Fruit fly (Drosophila melanogaster) whole organism, embryonic: ENCODE data around the gene aph-1.

Experiments
- ATbp ChIP-seq: fragments of 200-800 bp; sonication (Bioruptor generic); optimal IDR thresholded peaks from 2 replicates; lab custom pipeline; 2017; ENCODE audit warnings: missing biosample characterization, mild to moderate bottlenecking, missing genetic modification characterization, missing genetic modification reagents
- CG10431 ChIP-seq: fragments of 200-800 bp; sonication (Bioruptor generic); optimal IDR thresholded peaks from 3 replicates; lab custom pipeline; 2018; ENCODE audit warnings: missing biosample characterization, mild to moderate bottlenecking, missing genetic modification characterization
- CG11093 ChIP-seq: fragments of 200-800 bp; sonication (Bioruptor generic); IDR thresholded peaks from 3 replicates; pipeline ENCODE4 v1.3.6; 2022; ENCODE audit warnings: missing biosample characterization, missing genetic modification characterization
- CG11247 ChIP-seq: fragments of 200-800 bp; sonication (Bioruptor generic); IDR thresholded peaks from 2 replicates; pipeline ENCODE4 v1.3.6; 2022; ENCODE audit warnings: missing biosample characterization, missing genetic modification characterization
- CG11456 ChIP-seq: fragments of 200-800 bp; sonication (Bioruptor generic); IDR thresholded peaks from 3 replicates; pipeline ENCODE4 v1.3.6; 2022; ENCODE audit warnings: missing biosample characterization, missing genetic modification characterization
- CG11723 ChIP-seq: fragments of 200-800 bp; sonication (Bioruptor generic); optimal IDR thresholded peaks from 2 replicates; lab custom pipeline; 2017; ENCODE audit warnings: missing biosample characterization, mild to moderate bottlenecking, missing genetic modification characterization
- CG12744 ChIP-seq: fragments of 200-800 bp; sonication (Bioruptor generic); optimal IDR thresholded peaks from 2 replicates; lab custom pipeline; 2016; ENCODE audit warnings: missing biosample characterization, missing genetic modification characterization
- CG17912 ChIP-seq: fragments of 200-800 bp; sonication (Bioruptor generic); optimal IDR thresholded peaks from 2 replicates; lab custom pipeline; 2018; ENCODE audit warnings: missing biosample characterization, mild to moderate bottlenecking, missing genetic modification characterization
- CG18476 ChIP-seq: fragments of 200-800 bp; sonication (Bioruptor generic); optimal IDR thresholded peaks from 2 replicates; lab custom pipeline; 2016; ENCODE audit warnings: missing biosample characterization, mild to moderate bottlenecking, missing genetic modification characterization
- CG18619 ChIP-seq: fragments of 200-800 bp; sonication (Bioruptor generic); optimal IDR thresholded peaks from 3 replicates; lab custom pipeline; 2017; ENCODE audit warnings: missing biosample characterization, mild to moderate bottlenecking, missing genetic modification characterization
- CG2120 ChIP-seq: fragments of 200-800 bp; sonication (Bioruptor generic); optimal IDR thresholded peaks from 3 replicates; lab custom pipeline; 2016; ENCODE audit warnings: missing biosample characterization, missing genetic modification characterization
- CG34422 ChIP-seq: fragments of 200-800 bp; sonication (Bioruptor generic); IDR thresholded peaks from 3 replicates; pipeline ENCODE4 v1.3.6; 2022; ENCODE audit warnings: missing biosample characterization, missing genetic modification characterization
- CG3995 ChIP-seq: fragments of 200-800 bp; sonication (Bioruptor generic); optimal IDR thresholded peaks from 3 replicates; lab custom pipeline; 2016; ENCODE audit warnings: missing biosample characterization, missing genetic modification characterization
- CG4730 ChIP-seq: fragments of 200-800 bp; sonication (Bioruptor generic); IDR thresholded peaks from 2 replicates; pipeline ENCODE4 v1.3.6; 2022; ENCODE audit warnings: missing biosample characterization, missing genetic modification characterization
- CG4820 ChIP-seq: fragments of 200-800 bp; sonication (Bioruptor generic); optimal IDR thresholded peaks from 3 replicates; lab custom pipeline; 2016; ENCODE audit warnings: missing biosample characterization, missing genetic modification characterization
- CG5953 ChIP-seq: fragments of 200-800 bp; sonication (Bioruptor generic); IDR thresholded peaks from 2 replicates; pipeline ENCODE4 v1.3.6; 2022; ENCODE audit warnings: missing biosample characterization, missing genetic modification characterization
- CG8290 ChIP-seq, 3 experiments: fragments of 200-800 bp; sonication (Bioruptor generic); optimal IDR thresholded peaks; 2 replicates each; lab custom pipeline; 2016 to 2019; ENCODE audit warnings: missing biosample characterization in 3 of 3, missing genetic modification characterization in 3 of 3, mild to moderate bottlenecking in 2 of 3, moderate library complexity in 1 of 3
- CG8359 ChIP-seq: fragments of 200-800 bp; sonication (Bioruptor generic); optimal IDR thresholded peaks from 2 replicates; lab custom pipeline; 2017; ENCODE audit warnings: missing biosample characterization, mild to moderate bottlenecking, missing genetic modification characterization, borderline replicate concordance
- CG8478 ChIP-seq: fragments of >200 bp; optimal IDR thresholded peaks from 2 replicates; lab custom pipeline; 2018
- CG9437 ChIP-seq: fragments of 200-800 bp; sonication (Bioruptor generic); optimal IDR thresholded peaks from 2 replicates; lab custom pipeline; 2018; ENCODE audit warnings: missing biosample characterization, mild to moderate bottlenecking, missing genetic modification characterization
- CG9876 ChIP-seq: fragments of 200-800 bp; sonication (Bioruptor generic); optimal IDR thresholded peaks from 2 replicates; lab custom pipeline; 2016; ENCODE audit warnings: missing biosample characterization, missing genetic modification characterization
- D19A ChIP-seq: fragments of 200-800 bp; optimal IDR thresholded peaks from 3 replicates; lab custom pipeline; 2019; ENCODE audit warnings: missing biosample characterization, mild to moderate bottlenecking, missing genetic modification characterization, moderate library complexity
- D19B ChIP-seq: fragments of 200-800 bp; sonication (Bioruptor generic); optimal IDR thresholded peaks from 2 replicates; lab custom pipeline; 2017; ENCODE audit warnings: missing biosample characterization, mild to moderate bottlenecking, missing genetic modification characterization
- E2f1 ChIP-seq: fragments of 200-800 bp; sonication (Bioruptor generic); IDR thresholded peaks from 2 replicates; pipeline ENCODE4 v1.3.6; 2022; ENCODE audit warnings: missing biosample characterization, missing genetic modification characterization
- Ets65A ChIP-seq: fragments of 200-800 bp; sonication (Bioruptor generic); peaks from one replicate; lab custom pipeline; 2016; ENCODE audit warnings: missing biosample characterization, missing genetic modification characterization
- Lpt ChIP-seq: fragments of >200 bp; optimal IDR thresholded peaks from 2 replicates; lab custom pipeline; 2018; ENCODE audit warnings: missing biosample characterization, missing genetic modification characterization
- TFAM ChIP-seq: fragments of 200-800 bp; sonication (Bioruptor generic); optimal IDR thresholded peaks from 2 replicates; lab custom pipeline; 2017; ENCODE audit warnings: missing biosample characterization, missing genetic modification characterization, inconsistent platforms
- Usf ChIP-seq: fragments of 200-800 bp; sonication (Bioruptor generic); optimal IDR thresholded peaks from 2 replicates; lab custom pipeline; 2017; ENCODE audit warnings: missing genotype, missing biosample characterization, missing genetic modification characterization
- YL-1 ChIP-seq: fragments of 200-800 bp; sonication (Bioruptor generic); optimal IDR thresholded peaks from 3 replicates; lab custom pipeline; 2017; ENCODE audit warnings: missing biosample characterization, mild to moderate bottlenecking, missing genetic modification characterization
- amos ChIP-seq: fragments of 200-800 bp; sonication (Bioruptor generic); IDR thresholded peaks from 2 replicates; pipeline ENCODE4 v1.3.6; 2022; ENCODE audit warnings: missing biosample characterization, missing genetic modification characterization; ENCODE audit not compliant: partially characterized antibody
- az2 ChIP-seq: fragments of 200-800 bp; sonication (Bioruptor generic); optimal IDR thresholded peaks from 3 replicates; lab custom pipeline; 2016; ENCODE audit warnings: missing biosample characterization, missing genetic modification characterization
- caup ChIP-seq: fragments of 200-800 bp; sonication (Bioruptor generic); optimal IDR thresholded peaks from 3 replicates; lab custom pipeline; 2017; ENCODE audit warnings: missing biosample characterization, mild to moderate bottlenecking, missing genetic modification characterization, moderate library complexity; ENCODE audit not compliant: severe bottlenecking
- chif ChIP-seq, 2 experiments: fragments of 200-800 bp; sonication (Bioruptor generic); optimal IDR thresholded peaks; 3 replicates each; lab custom pipeline; 2016; ENCODE audit warnings: missing biosample characterization in 2 of 2, missing genetic modification characterization in 2 of 2
- crc ChIP-seq: fragments of 200-800 bp; sonication (Bioruptor generic); optimal IDR thresholded peaks from 2 replicates; lab custom pipeline; 2016; ENCODE audit warnings: missing biosample characterization, missing genetic modification characterization
- croc ChIP-seq: fragments of 200-800 bp; sonication (Bioruptor generic); conservative IDR thresholded peaks from 3 replicates; pipeline ENCODE4 v1.3.6; 2022; ENCODE audit warnings: missing biosample characterization, missing genetic modification characterization
- dan ChIP-seq: fragments of 200-800 bp; sonication (Bioruptor generic); IDR thresholded peaks from 2 replicates; pipeline ENCODE4 v1.3.6; 2022; ENCODE audit warnings: missing biosample characterization, missing genetic modification characterization
- disco-r ChIP-seq: fragments of 200-800 bp; sonication (Bioruptor generic); optimal IDR thresholded peaks from 2 replicates; lab custom pipeline; 2016; ENCODE audit warnings: missing biosample characterization, missing genetic modification characterization
- gce ChIP-seq: fragments of 200-800 bp; sonication (Bioruptor generic); IDR thresholded peaks from 3 replicates; pipeline ENCODE4 v1.3.6; 2022; ENCODE audit warnings: missing biosample characterization, missing genetic modification characterization
- ham ChIP-seq: fragments of 200-800 bp; sonication (Bioruptor generic); IDR thresholded peaks from 2 replicates; pipeline ENCODE4 v1.3.6; 2022; ENCODE audit warnings: missing biosample characterization, missing genetic modification characterization
- ken ChIP-seq: fragments of 200-800 bp; sonication (Bioruptor generic); IDR thresholded peaks from 3 replicates; pipeline ENCODE4 v1.3.6; 2022; ENCODE audit warnings: missing biosample characterization, missing genetic modification characterization
- lola ChIP-seq, 3 experiments: fragments of >200 bp in 2 of 3; fragments of 200-800 bp in 1 of 3; sonication (Bioruptor generic) in 1 of 3; optimal IDR thresholded peaks; 2 replicates each; lab custom pipeline; 2017 to 2019; ENCODE audit warnings: missing biosample characterization in 3 of 3, missing genetic modification characterization in 3 of 3, mild to moderate bottlenecking in 1 of 3, moderate library complexity in 1 of 3
- nmo ChIP-seq: fragments of 200-800 bp; sonication (Bioruptor generic); optimal IDR thresholded peaks from 2 replicates; lab custom pipeline; 2018; ENCODE audit warnings: missing biosample characterization, mild to moderate bottlenecking, missing genetic modification characterization, moderate library complexity
- pan ChIP-seq, 4 experiments: fragments of >200 bp in 3 of 4; fragments of 200-800 bp in 1 of 4; sonication (Bioruptor generic) in 1 of 4; optimal IDR thresholded peaks in 3 of 4; IDR thresholded peaks in 1 of 4; 2 replicates each; pipeline versions ENCODE4 v1.3.6 to Lab custom; 2017 to 2022; ENCODE audit warnings: missing biosample characterization in 2 of 4, missing genetic modification characterization in 2 of 4, mixed read lengths in 1 of 4
- prd ChIP-seq, 3 experiments: fragments of >200 bp in 2 of 3; fragments of 200-800 bp in 1 of 3; sonication (Bioruptor generic) in 1 of 3; optimal IDR thresholded peaks in 2 of 3; IDR thresholded peaks in 1 of 3; 2 replicates in 2 of 3; 3 replicates in 1 of 3; pipeline versions ENCODE4 v1.3.6 to Lab custom; 2017 to 2022; ENCODE audit warnings: missing biosample characterization in 1 of 3, missing genetic modification characterization in 1 of 3
- pros ChIP-seq: fragments of 200-800 bp; sonication (Bioruptor generic); optimal IDR thresholded peaks from 3 replicates; lab custom pipeline; 2019; ENCODE audit warnings: missing biosample characterization, mild to moderate bottlenecking, missing genetic modification characterization, moderate library complexity
- pzg ChIP-seq: fragments of 200-800 bp; sonication (Bioruptor generic); optimal IDR thresholded peaks from 3 replicates; lab custom pipeline; 2018; ENCODE audit warnings: missing biosample characterization, mild to moderate bottlenecking, missing genetic modification characterization, moderate library complexity
- rib ChIP-seq: fragments of 200-800 bp; sonication (Bioruptor generic); IDR thresholded peaks from 2 replicates; pipeline ENCODE4 v1.3.6; 2022; ENCODE audit warnings: missing biosample characterization, missing genetic modification characterization
- sr ChIP-seq: fragments of 200-800 bp; sonication (Bioruptor generic); IDR thresholded peaks from 3 replicates; pipeline ENCODE4 v1.3.6; 2022; ENCODE audit warnings: missing biosample characterization, missing genetic modification characterization

Gene aph-1

DNA sequence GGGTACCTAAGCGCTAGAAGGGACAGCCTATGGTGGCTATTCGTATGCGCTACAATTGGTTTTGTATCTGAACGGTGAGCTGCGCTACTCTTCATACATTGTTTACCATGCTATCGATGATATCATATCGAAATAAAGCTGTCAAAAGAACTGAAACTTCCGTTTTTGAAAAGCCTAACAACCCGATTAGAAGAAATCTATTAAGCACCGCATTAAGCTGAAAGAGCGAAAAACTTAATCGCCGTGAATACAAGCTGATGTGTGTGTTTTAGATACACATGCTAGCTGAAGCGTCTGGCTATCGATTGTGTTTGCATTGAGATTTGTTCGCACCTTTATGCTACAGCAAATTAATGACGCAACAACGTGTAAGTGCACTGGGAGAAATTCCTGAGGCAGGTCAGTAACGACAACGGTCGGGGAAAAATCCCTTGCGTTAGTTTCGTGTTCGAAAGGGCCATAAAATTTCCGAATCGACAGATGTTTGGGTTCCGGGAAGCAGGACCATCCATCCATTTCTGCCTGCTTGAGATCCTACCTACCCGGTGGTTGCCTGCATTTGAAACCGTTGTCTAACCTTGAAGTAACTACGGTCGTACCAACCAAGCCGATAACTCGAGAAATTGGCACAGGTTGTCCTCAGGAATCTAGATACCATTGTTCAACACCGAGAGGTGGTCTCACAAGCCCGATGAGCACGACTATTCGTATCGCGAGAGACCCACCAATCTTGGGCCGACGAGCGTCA is 15.5 kb upstream of the aph-1 start (continued):
- TF ChIP-seq CG34422 (GFP tag; lab: Robert Waterston, UW) (no peak), CG8478 (lab: Kevin White, UChicago) (no peak), CG18619 (GFP tag; lab: Kevin White, UChicago) (peak; percentile 76), YL-1 (GFP tag; lab: Kevin White, UChicago) (peak; percentile 51), D19B (GFP tag; lab: Kevin White, UChicago) (peak; percentile 79), CG4730 (GFP tag; lab: Robert Waterston, UW) (no peak), CG18476 (GFP tag; lab: Kevin White, UChicago) (peak; percentile 48), pros (GFP tag; lab: Kevin White, UChicago) (peak; percentile 31), Ets65A (GFP tag; lab: Kevin White, UChicago) (peak; percentile 98), pzg (peak; percentile 22), ken (GFP tag; lab: Robert Waterston, UW) (no peak), CG8290 (GFP tag; optimal IDR thresholded peaks at IDR 0.05; lab: Kevin White, UChicago) (peak; percentile 32), CG8290 (tag; optimal IDR thresholded peaks at IDR 0.05; lab: Kevin White, UChicago) (peak in 1 of 2 experiments; percentile 94), pan (optimal IDR thresholded peaks at IDR 0.05; lab: Kevin White, UChicago) (no peak), pan (GFP tag; optimal IDR thresholded peaks at IDR 0.05 in 1 of 2, IDR thresholded peaks at IDR 0.05 in 1 of 2) (no peak), nmo (peak; percentile 85), CG11723 (GFP tag; lab: Kevin White, UChicago) (peak; percentile 13), CG11456 (GFP tag; lab: Robert Waterston, UW) (no peak), disco-r (GFP tag; lab: Kevin White, UChicago) (peak; percentile 67), Lpt (GFP tag; lab: Kevin White, UChicago) (no peak), CG10431 (GFP tag; lab: Kevin White, UChicago) (no peak), crc (GFP tag; lab: Kevin White, UChicago) (peak; percentile 83), D19A (peak; percentile 93), az2 (GFP tag; lab: Kevin White, UChicago) (peak; percentile 74), CG3995 (GFP tag; lab: Kevin White, UChicago) (peak; percentile 59), CG11247 (GFP tag; lab: Robert Waterston, UW) (no peak), CG5953 (GFP tag; lab: Robert Waterston, UW) (no peak), sr (GFP tag; lab: Robert Waterston, UW) (no peak), gce (GFP tag; lab: Robert Waterston, UW) (no peak), croc (GFP tag; lab: Robert Waterston, UW) (peak; percentile 42; the same call in 2 of the 3 replicates), CG11093 (GFP tag; lab: Robert Waterston, UW) (peak; percentile 81; the same call in 2 of the 3 replicates), CG12744 (GFP tag; lab: Kevin White, UChicago) (peak; percentile 65), E2f1 (GFP tag; lab: Robert Waterston, UW) (no peak), Usf (GFP tag; lab: Kevin White, UChicago) (peak; percentile 69), ATbp (peak; percentile 63), CG2120 (peak; percentile 91), rib (GFP tag; lab: Robert Waterston, UW) (no peak), chif (GFP tag; optimal IDR thresholded peaks at IDR 0.05; lab: Kevin White, UChicago) (peak; percentile 17 to 76), prd (optimal IDR thresholded peaks at IDR 0.05; lab: Kevin White, UChicago) (no peak), prd (GFP tag; IDR thresholded peaks at IDR 0.05; lab: Robert Waterston, UW) (no peak), dan (GFP tag; lab: Robert Waterston, UW) (no peak), CG4820 (peak; percentile 73), CG8359 (GFP tag; lab: Kevin White, UChicago) (peak; percentile 41), CG9437 (GFP tag; lab: Kevin White, UChicago) (peak; percentile 57), CG17912 (GFP tag; lab: Kevin White, UChicago) (no peak), ham (GFP tag; lab: Robert Waterston, UW) (no peak), CG9876 (GFP tag; lab: Kevin White, UChicago) (peak; percentile 72), lola (GFP tag; optimal IDR thresholded peaks at IDR 0.05; lab: Kevin White, UChicago) (peak in 1 of 3 experiments; percentile 61), caup (GFP tag; lab: Kevin White, UChicago) (peak; percentile 89), amos (GFP tag; lab: Robert Waterston, UW) (no peak), TFAM (no peak)
